Worm (Caenorhabditis elegans) whole organism, late embryonic: ENCODE results near the gene dmd-6.

ENCODE experiments used
- C08G9.2 ChIP-seq: sonication (generic microtip); optimal IDR thresholded peaks from 2 replicates; lab custom pipeline; 2016; ENCODE audit warnings: mild to moderate bottlenecking, missing genetic modification characterization, moderate library complexity, missing compliant biosample characterization
- C38D4.7 ChIP-seq: fragments of 200-800 bp; sonication (Bioruptor generic); optimal IDR thresholded peaks from 2 replicates; lab custom pipeline; 2018; ENCODE audit warnings: mild to moderate bottlenecking, missing genetic modification characterization, moderate library complexity, missing compliant biosample characterization
- F13H6.1 ChIP-seq: sonication (generic microtip); optimal IDR thresholded peaks from 2 replicates; lab custom pipeline; 2016; ENCODE audit warnings: missing genetic modification characterization, missing compliant biosample characterization
- K02D7.2 ChIP-seq: sonication (generic microtip); optimal IDR thresholded peaks from 2 replicates; lab custom pipeline; 2017; ENCODE audit warnings: mild to moderate bottlenecking, missing genetic modification characterization, missing compliant biosample characterization
- T23F11.4 ChIP-seq: fragments of 200-800 bp; sonication (Bioruptor generic); optimal IDR thresholded peaks from 2 replicates; lab custom pipeline; 2018; ENCODE audit warnings: mild to moderate bottlenecking, missing genetic modification characterization, missing compliant biosample characterization
- ahr-1 ChIP-seq: sonication (generic microtip); optimal IDR thresholded peaks from 2 replicates; lab custom pipeline; 2016; ENCODE audit warnings: missing genetic modification characterization, missing compliant biosample characterization
- ceh-19 ChIP-seq: fragments of 200-800 bp; sonication (Bioruptor generic); optimal IDR thresholded peaks from 2 replicates; lab custom pipeline; 2018; ENCODE audit warnings: mild to moderate bottlenecking, missing genetic modification characterization, missing compliant biosample characterization
- ceh-2 ChIP-seq: sonication (generic microtip); optimal IDR thresholded peaks from 2 replicates; lab custom pipeline; 2016; ENCODE audit warnings: missing genotype, missing genetic modification characterization, missing compliant biosample characterization
- ceh-22 ChIP-seq: sonication (generic microtip); optimal IDR thresholded peaks from 2 replicates; lab custom pipeline; 2017; ENCODE audit warnings: missing biosample characterization, missing genetic modification characterization
- ceh-24 ChIP-seq: sonication (generic microtip); optimal IDR thresholded peaks from 2 replicates; lab custom pipeline; 2016; ENCODE audit warnings: mild to moderate bottlenecking, missing genetic modification characterization, missing compliant biosample characterization
- ceh-31 ChIP-seq: sonication (generic microtip); optimal IDR thresholded peaks from 2 replicates; lab custom pipeline; 2016; ENCODE audit warnings: missing genetic modification characterization, missing compliant biosample characterization
- ceh-48 ChIP-seq: sonication (generic microtip); optimal IDR thresholded peaks from 2 replicates; lab custom pipeline; 2016; ENCODE audit warnings: missing genetic modification characterization, inconsistent platforms, missing compliant biosample characterization
- ceh-6 ChIP-seq: fragments of 200-800 bp; sonication (Bioruptor generic); optimal IDR thresholded peaks from 2 replicates; lab custom pipeline; 2018; ENCODE audit warnings: mild to moderate bottlenecking, missing genetic modification characterization, missing compliant biosample characterization
- dmd-4 ChIP-seq: sonication (generic microtip); optimal IDR thresholded peaks from 2 replicates; lab custom pipeline; 2016; ENCODE audit warnings: borderline replicate concordance, missing genetic modification characterization, missing compliant biosample characterization
- dve-1 ChIP-seq: sonication (generic microtip); optimal IDR thresholded peaks from 2 replicates; lab custom pipeline; 2017; ENCODE audit warnings: antibody characterized with exemption, mild to moderate bottlenecking, missing genetic modification characterization, missing compliant biosample characterization
- elt-2 ChIP-seq: sonication (generic microtip); optimal IDR thresholded peaks from 2 replicates; lab custom pipeline; 2016; ENCODE audit warnings: missing genetic modification reagents, missing genetic modification characterization, missing compliant biosample characterization
- elt-4 ChIP-seq: sonication (generic microtip); optimal IDR thresholded peaks from 2 replicates; lab custom pipeline; 2016; ENCODE audit warnings: missing genetic modification characterization, missing compliant biosample characterization
- ets-4 ChIP-seq: sonication (generic microtip); optimal IDR thresholded peaks from 2 replicates; lab custom pipeline; 2016; ENCODE audit warnings: missing genetic modification characterization, missing compliant biosample characterization
- eyg-1 ChIP-seq: sonication (generic microtip); optimal IDR thresholded peaks from 2 replicates; lab custom pipeline; 2016; ENCODE audit warnings: missing genotype, missing genetic modification characterization, missing compliant biosample characterization
- fax-1 ChIP-seq: sonication (generic microtip); optimal IDR thresholded peaks from 2 replicates; lab custom pipeline; 2016; ENCODE audit warnings: missing genotype, missing genetic modification characterization, missing compliant biosample characterization
- gmeb-2 ChIP-seq: sonication (generic microtip); optimal IDR thresholded peaks from 2 replicates; lab custom pipeline; 2016; ENCODE audit warnings: missing genetic modification characterization, inconsistent platforms, missing compliant biosample characterization
- hlh-13 ChIP-seq: fragments of 200-800 bp; sonication (Bioruptor generic); optimal IDR thresholded peaks from 2 replicates; lab custom pipeline; 2018; ENCODE audit warnings: mild to moderate bottlenecking, missing genetic modification characterization, missing compliant biosample characterization
- mec-3 ChIP-seq: sonication (generic microtip); optimal IDR thresholded peaks from 2 replicates; lab custom pipeline; 2016; ENCODE audit warnings: borderline replicate concordance, missing genetic modification characterization, missing compliant biosample characterization
- nfya-1 ChIP-seq: sonication (generic microtip); optimal IDR thresholded peaks from 2 replicates; lab custom pipeline; 2017; ENCODE audit warnings: missing genetic modification characterization, mild to moderate bottlenecking, missing compliant biosample characterization, antibody characterized with exemption, moderate library complexity
- npax-4 ChIP-seq: sonication (generic microtip); optimal IDR thresholded peaks from 2 replicates; lab custom pipeline; 2016; ENCODE audit warnings: missing genetic modification characterization, missing compliant biosample characterization
- pax-1 ChIP-seq: fragments of 150-350 bp; optimal IDR thresholded peaks from 2 replicates; lab custom pipeline; 2014; ENCODE audit warnings: missing biosample characterization, missing genetic modification characterization
- pqm-1 ChIP-seq: sonication (generic microtip); optimal IDR thresholded peaks from 2 replicates; lab custom pipeline; 2016; ENCODE audit warnings: missing genetic modification characterization, missing compliant biosample characterization
- sox-4 ChIP-seq: sonication (generic microtip); optimal IDR thresholded peaks from 2 replicates; lab custom pipeline; 2017; ENCODE audit warnings: mild to moderate bottlenecking, missing genetic modification characterization, inconsistent platforms, missing compliant biosample characterization
- syd-9 ChIP-seq: sonication (generic microtip); optimal IDR thresholded peaks from 2 replicates; lab custom pipeline; 2016; ENCODE audit warnings: mild to moderate bottlenecking, missing genetic modification characterization, moderate library complexity, missing compliant biosample characterization
- tbx-7 ChIP-seq: sonication (generic microtip); optimal IDR thresholded peaks from 2 replicates; lab custom pipeline; 2016; ENCODE audit warnings: missing genotype, missing genetic modification characterization, missing compliant biosample characterization
- unc-3 ChIP-seq, 2 experiments: fragments of 200-800 bp in 1 of 2; sonication (Bioruptor generic) in 1 of 2; sonication (generic microtip) in 1 of 2; conservative IDR thresholded peaks in 1 of 2; optimal IDR thresholded peaks in 1 of 2; 2 replicates each; pipeline versions ENCODE4 v1.3.6 to Lab custom; 2016 to 2022; ENCODE audit warnings: missing compliant biosample characterization in 2 of 2, missing genetic modification characterization in 2 of 2, missing genetic modification reagents in 1 of 2
- unc-42 ChIP-seq: sonication (generic microtip); optimal IDR thresholded peaks from 2 replicates; lab custom pipeline; 2016; ENCODE audit warnings: missing genotype, missing genetic modification characterization, missing compliant biosample characterization
- zip-5 ChIP-seq: sonication (generic microtip); optimal IDR thresholded peaks from 2 replicates; lab custom pipeline; 2016; ENCODE audit warnings: missing genetic modification characterization, missing compliant biosample characterization
- ztf-16 ChIP-seq: sonication (generic microtip); optimal IDR thresholded peaks from 2 replicates; lab custom pipeline; 2017; ENCODE audit warnings: missing genetic modification characterization, missing compliant biosample characterization

The dmd-6 gene

ce11 chrIV:14578650-14579193 lies 37.7 kb upstream of the dmd-6 start, which contains the start of gene Y57G11B.8:
TSS of gene Y57G11B.8 (minus strand) at chrIV:14578700.
- TF ChIP-seq dve-1 (no peak), unc-3 (GFP tag; conservative IDR thresholded peaks at IDR 0.05; lab: Robert Waterston, UW) (no peak), unc-3 (tag; optimal IDR thresholded peaks at IDR 0.05; lab: Kevin White, UChicago) (no peak), ceh-48 (no peak), npax-4 (tag; lab: Kevin White, UChicago) (no peak), pax-1 (tag; lab: Kevin White, UChicago) (no peak), gmeb-2 (no peak), C38D4.7 (GFP tag; lab: Kevin White, UChicago) (no peak), C08G9.2 (tag; lab: Kevin White, UChicago) (no peak), ceh-6 (GFP tag; lab: Kevin White, UChicago) (no peak), T23F11.4 (GFP tag; lab: Kevin White, UChicago) (no peak), ceh-19 (no peak), sox-4 (tag; lab: Kevin White, UChicago) (no peak), fax-1 (tag; lab: Kevin White, UChicago) (no peak), hlh-13 (no peak), elt-4 (tag; lab: Kevin White, UChicago) (no peak), ztf-16 (tag; lab: Kevin White, UChicago) (no peak), tbx-7 (tag; lab: Kevin White, UChicago) (no peak)

DNA sequence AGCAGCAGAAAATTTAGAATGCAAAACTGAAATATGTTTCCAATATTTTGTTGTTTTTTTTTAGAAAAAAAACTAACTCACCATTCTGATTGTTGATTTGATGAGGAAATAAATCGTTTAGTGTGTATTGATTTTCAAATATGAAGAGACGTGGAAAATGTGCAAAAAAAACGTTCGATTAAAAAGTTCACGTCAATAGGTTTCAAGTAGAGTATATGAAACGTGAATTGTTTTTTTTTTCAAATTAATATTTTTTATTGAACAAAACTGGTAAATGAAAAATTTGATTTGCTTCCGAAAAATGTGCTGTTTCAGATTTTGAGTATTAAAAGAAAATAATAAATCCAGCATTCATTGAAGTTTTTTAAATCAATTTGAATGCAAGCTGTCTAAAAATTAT lies 35.5 kb upstream of the dmd-6 start, which contains the start of gene irld-18:
Gene irld-18 (minus strand): TSS at position 101 of the 400 bp plus-strand sequence.
- TF ChIP-seq eyg-1 (no peak), dmd-4 (no peak), mec-3 (tag; lab: Kevin White, UChicago) (no peak)

ce11 chrIV:14586759-14587158 lies 29.6 kb upstream of the dmd-6 start:
- TF ChIP-seq dmd-4: no peak
- TF ChIP-seq pqm-1 (tag; lab: Kevin White, UChicago): no peak

DNA sequence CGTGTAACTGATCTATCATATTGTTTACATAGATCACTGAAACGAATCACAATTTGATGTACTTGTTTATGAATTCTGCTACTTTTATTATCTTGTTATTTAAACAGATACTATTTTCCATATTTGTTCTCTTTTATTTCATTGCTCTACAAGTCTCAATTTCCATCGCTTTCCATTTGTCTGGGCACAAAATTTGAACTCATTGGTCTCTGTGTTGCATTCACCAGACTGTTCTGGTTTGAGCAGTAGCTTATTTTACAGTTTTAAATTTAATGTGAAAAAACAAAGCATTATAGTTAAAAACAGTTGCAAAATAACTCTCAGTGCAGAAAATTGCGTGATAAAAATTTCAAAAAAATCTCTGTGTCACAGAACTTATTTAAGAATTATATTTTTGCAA lies 28.8 kb upstream of the dmd-6 start:
- no peak for TF ChIP-seq ceh-22

- TF ChIP-seq pqm-1 (tag; lab: Kevin White, UChicago): peak; percentile 94
- TF ChIP-seq elt-2 (tag; lab: Kevin White, UChicago): peak; percentile 95
- peak; percentile 41 for TF ChIP-seq nfya-1 (tag; lab: Kevin White, UChicago)
- peak; percentile 48 for TF ChIP-seq dve-1
- TF ChIP-seq T23F11.4 (GFP tag; lab: Kevin White, UChicago): no peak
These were observed 22.2 kb upstream of the dmd-6 start for ce11 chrIV:14594249-14594648.

ce11 chrIV:14599321-14599720 lies 17.1 kb upstream of the dmd-6 start:
- TF ChIP-seq ets-4 (tag; lab: Kevin White, UChicago) (no peak), C08G9.2 (tag; lab: Kevin White, UChicago) (no peak), unc-42 (tag; lab: Kevin White, UChicago) (no peak), ztf-16 (tag; lab: Kevin White, UChicago) (no peak), F13H6.1 (tag; lab: Kevin White, UChicago) (no peak), ceh-2 (tag; lab: Kevin White, UChicago) (no peak), syd-9 (no peak), ceh-24 (tag; lab: Kevin White, UChicago) (no peak), dmd-4 (no peak), K02D7.2 (tag; lab: Kevin White, UChicago) (no peak), ceh-31 (tag; lab: Kevin White, UChicago) (no peak), zip-5 (tag; lab: Kevin White, UChicago) (no peak), ahr-1 (tag; lab: Kevin White, UChicago) (no peak), ceh-6 (GFP tag; lab: Kevin White, UChicago) (no peak)
